Worm (Caenorhabditis elegans) whole organism, midembryonic: Measurements from ENCODE around the gene fbxa-199.

Experiments used
- T22C8.4 ChIP-seq: fragments of 200-800 bp; sonication (Bioruptor generic); IDR thresholded peaks from 2 replicates; pipeline ENCODE4 v1.3.6; 2022; ENCODE audit warnings: missing genetic modification characterization, missing compliant biosample characterization
- cog-1 ChIP-seq: sonication (generic microtip); optimal IDR thresholded peaks from 2 replicates; lab custom pipeline; 2016; ENCODE audit warnings: missing genetic modification characterization, missing compliant biosample characterization
- flt-1 ChIP-seq: fragments of 200-800 bp; sonication (Bioruptor generic); IDR thresholded peaks from 2 replicates; pipeline ENCODE4 v1.3.6; 2022; ENCODE audit warnings: missing genetic modification characterization, missing compliant biosample characterization
- klf-2 ChIP-seq: fragments of 200-800 bp; sonication (Bioruptor generic); conservative IDR thresholded peaks from 2 replicates; pipeline ENCODE4 v1.3.6; 2022; ENCODE audit warnings: missing genetic modification reagents, missing genetic modification characterization, missing compliant biosample characterization
- med-1 ChIP-seq: sonication (generic microtip); optimal IDR thresholded peaks from 2 replicates; lab custom pipeline; 2017; ENCODE audit warnings: missing genetic modification characterization, mild to moderate bottlenecking, missing compliant biosample characterization, antibody characterized with exemption, missing genetic modification reagents; ENCODE audit not compliant: insufficient read depth
- ref-1 ChIP-seq: fragments of 200-800 bp; sonication (Bioruptor generic); conservative IDR thresholded peaks from 2 replicates; pipeline ENCODE4 v1.3.6; 2022; ENCODE audit warnings: missing genetic modification reagents, missing genetic modification characterization, missing compliant biosample characterization
- tab-1 ChIP-seq: fragments of 200-800 bp; sonication (Bioruptor generic); IDR thresholded peaks from 2 replicates; pipeline ENCODE4 v1.3.6; 2022; ENCODE audit warnings: missing genetic modification characterization, missing compliant biosample characterization
- ztf-23 ChIP-seq: fragments of 200-800 bp; sonication (Bioruptor generic); IDR thresholded peaks from 2 replicates; pipeline ENCODE4 v1.3.6; 2022; ENCODE audit warnings: missing genetic modification reagents, missing genetic modification characterization, missing compliant biosample characterization
- ztf-29 ChIP-seq: fragments of 200-800 bp; sonication (Bioruptor generic); IDR thresholded peaks from 2 replicates; pipeline ENCODE4 v1.3.6; 2022; ENCODE audit warnings: missing genetic modification reagents, missing genetic modification characterization, missing compliant biosample characterization

ce11 chrV:15397139-15397538 lies 1.5 kb downstream of the fbxa-199 start:
- no peak for TF ChIP-seq ref-1 (GFP tag; lab: Robert Waterston, UW)
- TF ChIP-seq ztf-23, result no peak
- no peak for TF ChIP-seq cog-1 (tag; lab: Kevin White, UChicago)
- no peak for TF ChIP-seq flt-1 (GFP tag; lab: Robert Waterston, UW)
- no peak for TF ChIP-seq tab-1 (GFP tag; lab: Robert Waterston, UW)
- TF ChIP-seq med-1, result no peak
- no peak for TF ChIP-seq T22C8.4 (GFP tag; lab: Robert Waterston, UW)
- TF ChIP-seq klf-2, result no peak
- no peak for TF ChIP-seq ztf-29 (GFP tag; lab: Robert Waterston, UW)
